Worm (Caenorhabditis elegans) whole organism, early embryonic: ENCODE data around the gene cyd-1.
"Not testable (repeated sequence)": the region's sequence is repeated elsewhere in the genome, so short reads cannot be mapped to it uniquely, and the experiment has no call there.

Source experiments
- B0310.2 ChIP-seq: sonication (generic microtip); optimal IDR thresholded peaks from 2 replicates; lab custom pipeline; 2016; ENCODE audit warnings: mild to moderate bottlenecking, missing genetic modification characterization, missing compliant biosample characterization
- F13C5.2 ChIP-seq: sonication (generic microtip); optimal IDR thresholded peaks from 2 replicates; lab custom pipeline; 2017; ENCODE audit warnings: mild to moderate bottlenecking, missing genetic modification characterization, inconsistent platforms, missing compliant biosample characterization
- ama-1 ChIP-seq: fragments of 150-350 bp; optimal IDR thresholded peaks from 2 replicates; lab custom pipeline; 2014
- ceh-13 ChIP-seq: fragments of 200-800 bp; sonication (Bioruptor generic); optimal IDR thresholded peaks from 2 replicates; lab custom pipeline; 2018; ENCODE audit warnings: mild to moderate bottlenecking, missing genetic modification characterization, missing compliant biosample characterization
- flt-1 ChIP-seq: fragments of 200-800 bp; sonication (Bioruptor generic); IDR thresholded peaks from 2 replicates; pipeline ENCODE4 v1.3.6; 2022; ENCODE audit warnings: missing genetic modification characterization, missing compliant biosample characterization
- hnd-1 ChIP-seq: sonication (generic microtip); optimal IDR thresholded peaks from 2 replicates; lab custom pipeline; 2016; ENCODE audit warnings: missing genetic modification characterization, missing compliant biosample characterization
- pes-1 ChIP-seq: fragments of 200-800 bp; sonication (Bioruptor generic); IDR thresholded peaks from 2 replicates; pipeline ENCODE4 v1.3.6; 2022; ENCODE audit warnings: missing genetic modification reagents, missing genetic modification characterization, missing compliant biosample characterization
- scrt-1 ChIP-seq: fragments of 200-800 bp; sonication (Bioruptor generic); IDR thresholded peaks from 2 replicates; pipeline ENCODE4 v1.3.6; 2022; ENCODE audit warnings: missing genetic modification characterization, missing compliant biosample characterization
- tbx-11 ChIP-seq: fragments of 200-800 bp; sonication (Bioruptor generic); IDR thresholded peaks from 2 replicates; pipeline ENCODE4 v1.3.6; 2022; ENCODE audit warnings: missing genetic modification characterization, missing compliant biosample characterization
- tbx-37 ChIP-seq: fragments of 200-800 bp; sonication (Bioruptor generic); conservative IDR thresholded peaks from 2 replicates; pipeline ENCODE4 v1.3.6; 2022; ENCODE audit warnings: missing genetic modification reagents, missing genetic modification characterization, missing compliant biosample characterization

ce11 chrII:13016381-13016780 is 36.0 kb downstream of the cyd-1 start:
- peak; percentile 71 for TF ChIP-seq pes-1 (GFP tag; lab: Robert Waterston, UW)
- TF ChIP-seq scrt-1, result 0 out of 2 replicates have a peak, but pooled peaks have one; percentile 39
- TF ChIP-seq B0310.2 (tag; lab: Kevin White, UChicago); ama-1 (lab: Kevin White, UChicago); ceh-13; hnd-1 (tag; lab: Kevin White, UChicago); F13C5.2: not testable (repeated sequence)
- peak; percentile 81 for TF ChIP-seq flt-1 (GFP tag; lab: Robert Waterston, UW)
- 0 out of 2 replicates have a peak, but pooled peaks have one; percentile 42 for TF ChIP-seq tbx-11 (GFP tag; lab: Robert Waterston, UW)
- TF ChIP-seq tbx-37 (GFP tag; lab: Robert Waterston, UW), result 0 out of 2 replicates have a peak, but pooled peaks have one; percentile 11
